Worm (Caenorhabditis elegans): ENCODE data around the gene clec-177.

- TF ChIP-seq ceh-20 (GFP tag; IDR thresholded peaks at IDR 0.05) (no peak), nhr-48 (tag; optimal IDR thresholded peaks at IDR 0.05) (no peak), zag-1 (tag; optimal IDR thresholded peaks at IDR 0.05) (no peak), nhr-77 (tag; optimal IDR thresholded peaks at IDR 0.05) (no peak), set-16 (GFP tag; IDR thresholded peaks at IDR 0.05) (no peak), ama-1 (optimal IDR thresholded peaks at IDR 0.05) (no peak), lin-38 (GFP tag; IDR thresholded peaks at IDR 0.05) (no peak), ztf-11 (tag; optimal IDR thresholded peaks at IDR 0.05) (no peak), nhr-76 (tag; optimal IDR thresholded peaks at IDR 0.05) (no peak)
Observed at ce11 chrIV:4969419-4969818, 16.9 kb upstream of the clec-177 start, which contains the start of gene Y9C9A.13.
